Worm (Caenorhabditis elegans): ENCODE measurements around the gene xpb-1.

Gene xpb-1

DNA sequence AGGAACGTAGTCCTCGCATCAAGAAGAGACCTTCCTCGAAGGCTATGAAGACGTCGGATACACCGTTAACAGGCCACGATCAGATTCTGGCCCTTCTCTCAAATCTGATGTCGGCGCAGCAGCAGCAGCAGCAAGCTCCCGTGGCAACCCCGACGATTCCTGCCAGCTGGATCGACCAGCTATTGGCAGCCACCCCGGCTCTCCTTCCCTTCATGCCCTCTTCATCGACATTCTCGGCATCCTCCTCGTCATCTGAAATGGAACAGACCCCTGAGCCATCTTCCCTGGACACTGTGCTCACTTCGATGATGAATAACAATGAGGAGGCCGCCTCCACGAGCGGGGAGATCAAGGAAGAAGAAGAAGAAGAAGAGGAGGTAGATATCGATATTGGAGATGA lies 35.1 kb downstream of the xpb-1 start:
- TF ChIP-seq lin-13 (GFP tag; optimal IDR thresholded peaks at IDR 0.05), result no peak
- TF ChIP-seq nhr-85 (tag), result peak; percentile 7
- no peak for TF ChIP-seq unc-98 (GFP tag; IDR thresholded peaks at IDR 0.05)
- no peak for TF ChIP-seq nhr-84 (tag; optimal IDR thresholded peaks at IDR 0.05)
- no peak for TF ChIP-seq elt-3 (tag; optimal IDR thresholded peaks at IDR 0.05)
- TF ChIP-seq nhr-28 (tag; optimal IDR thresholded peaks at IDR 0.05), result no peak
- no peak for TF ChIP-seq snu-23 (GFP tag; optimal IDR thresholded peaks at IDR 0.05)
- TF ChIP-seq aha-1 (tag; optimal IDR thresholded peaks at IDR 0.05), result no peak
- no peak for TF ChIP-seq pag-3 (tag; optimal IDR thresholded peaks at IDR 0.05; ENCODE audit: borderline replicate concordance, insufficient read depth)

- TF ChIP-seq tlp-1 (tag; optimal IDR thresholded peaks at IDR 0.05), result no peak
- TF ChIP-seq lsy-2 (tag; optimal IDR thresholded peaks at IDR 0.05), result no peak
- no peak for TF ChIP-seq vab-15 (tag; optimal IDR thresholded peaks at IDR 0.05)
- no peak for TF ChIP-seq ceh-82 (tag; optimal IDR thresholded peaks at IDR 0.05)
- no peak for TF ChIP-seq mdl-1 (tag; optimal IDR thresholded peaks at IDR 0.05)
- TF ChIP-seq efl-3 (GFP tag; optimal IDR thresholded peaks at IDR 0.05), result no peak
- TF ChIP-seq nhr-47 (tag; optimal IDR thresholded peaks at IDR 0.05), result no peak
- no peak for TF ChIP-seq egl-27 (tag; optimal IDR thresholded peaks at IDR 0.05)
- TF ChIP-seq jun-1 (tag; optimal IDR thresholded peaks at IDR 0.05), result no peak
- TF ChIP-seq lin-14 (GFP tag; optimal IDR thresholded peaks at IDR 0.05), result no peak
- no peak for TF ChIP-seq alr-1 (tag; optimal IDR thresholded peaks at IDR 0.05; ENCODE audit: borderline replicate concordance)
Measured at ce11 chrIII:11563417-11563949, 37.0 kb downstream of the xpb-1 start, which contains the start of gene Y66D12A.11. TSS of gene Y66D12A.11 (plus strand) at chrIII:11563467.

DNA sequence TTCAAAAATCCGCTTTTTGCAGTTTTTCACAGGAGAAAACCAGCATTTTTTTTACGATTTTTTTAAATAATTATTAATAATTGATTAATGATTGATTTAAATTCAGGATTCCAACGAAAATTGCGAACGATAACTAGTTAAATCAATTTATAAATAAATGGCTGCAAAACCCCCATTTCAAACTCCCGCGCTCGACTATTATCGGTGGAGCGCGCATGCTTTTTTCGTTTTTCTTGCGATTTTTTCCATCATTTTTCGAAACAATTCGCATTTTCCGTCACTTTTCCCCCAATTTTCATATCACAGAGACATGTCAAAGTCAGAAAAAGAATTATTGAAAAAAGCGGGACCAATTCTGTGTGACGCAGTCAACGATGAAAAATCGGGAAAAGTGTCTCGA lies 39.1 kb downstream of the xpb-1 start, which contains the start of gene Y66D12A.10:
TSS of gene Y66D12A.10 (plus strand) at position 273 of the 400 bp plus-strand sequence.
- TF ChIP-seq pag-3 (tag; optimal IDR thresholded peaks at IDR 0.05; ENCODE audit: borderline replicate concordance, insufficient read depth) (no peak), nhr-85 (tag) (peak; percentile 41), lin-13 (GFP tag; optimal IDR thresholded peaks at IDR 0.05) (peak; percentile 32), mab-9 (GFP tag; IDR thresholded peaks at IDR 0.05) (no peak), hlh-4 (tag; optimal IDR thresholded peaks at IDR 0.05) (no peak), lin-14 (GFP tag; optimal IDR thresholded peaks at IDR 0.05) (no peak), nhr-19 (GFP tag; conservative IDR thresholded peaks at IDR 0.05) (0 out of 2 replicates have a peak, but pooled peaks have one; percentile 14), C34B4.2 (tag; optimal IDR thresholded peaks at IDR 0.05) (no peak), xbp-1 (tag; optimal IDR thresholded peaks at IDR 0.05) (peak; percentile 27), mdl-1 (tag; optimal IDR thresholded peaks at IDR 0.05) (peak in 1 of 2 experiments; percentile 3), unc-86 (tag; optimal IDR thresholded peaks at IDR 0.05) (peak; percentile 13), efl-3 (GFP tag; optimal IDR thresholded peaks at IDR 0.05) (no peak), snpc-4 (tag; optimal IDR thresholded peaks at IDR 0.05) (peak; percentile 10), lsy-2 (tag; optimal IDR thresholded peaks at IDR 0.05) (peak; percentile 48 to 77), efl-1 (optimal IDR thresholded peaks at IDR 0.05) (peak; percentile 88 to 96), efl-1 (GFP tag; optimal IDR thresholded peaks at IDR 0.05 in 1 of 2) (peak; percentile 97 to 100), ztf-11 (tag; optimal IDR thresholded peaks at IDR 0.05) (no peak), nhr-77 (tag; optimal IDR thresholded peaks at IDR 0.05) (peak; percentile 33), mep-1 (tag; optimal IDR thresholded peaks at IDR 0.05) (peak; percentile 25), blmp-1 (tag; optimal IDR thresholded peaks at IDR 0.05) (peak; percentile 32), C04F5.9 (tag; optimal IDR thresholded peaks at IDR 0.05) (no peak), egl-13 (tag; optimal IDR thresholded peaks at IDR 0.05) (no peak), sptf-1 (tag; optimal IDR thresholded peaks at IDR 0.05) (no peak), elt-3 (tag; optimal IDR thresholded peaks at IDR 0.05) (peak in 1 of 6 experiments; percentile 26), snu-23 (GFP tag; optimal IDR thresholded peaks at IDR 0.05) (peak; percentile 43), C16A3.4 (tag; optimal IDR thresholded peaks at IDR 0.05) (peak; percentile 14), swsn-7 (tag; optimal IDR thresholded peaks at IDR 0.05) (peak; percentile 19), lin-35 (GFP tag; optimal IDR thresholded peaks at IDR 0.05) (peak; percentile 96 to 99), ceh-82 (tag; optimal IDR thresholded peaks at IDR 0.05) (peak in 1 of 3 experiments; percentile 56), rnt-1 (tag; optimal IDR thresholded peaks at IDR 0.05) (no peak), fkh-8 (tag; optimal IDR thresholded peaks at IDR 0.05) (no peak), tbx-2 (tag; optimal IDR thresholded peaks at IDR 0.05) (peak; percentile 17), fos-1 (tag; optimal IDR thresholded peaks at IDR 0.05) (no peak), ceh-8 (GFP tag; optimal IDR thresholded peaks at IDR 0.05) (no peak), unc-30 (tag; optimal IDR thresholded peaks at IDR 0.05) (no peak), skn-1 (tag; optimal IDR thresholded peaks at IDR 0.05) (peak; percentile 62), lin-15B (tag; optimal IDR thresholded peaks at IDR 0.05) (peak; percentile 66), ceh-63 (GFP tag; optimal IDR thresholded peaks at IDR 0.05) (no peak)
